Worm (Caenorhabditis elegans) whole organism, late embryonic: ENCODE measurements around the gene F13H10.1.

Source experiments
- ceh-45 ChIP-seq: fragments of 200-800 bp; sonication (Bioruptor generic); IDR thresholded peaks from 2 replicates; pipeline ENCODE4 v1.3.6; 2022; ENCODE audit warnings: missing genetic modification reagents, missing genetic modification characterization, missing compliant biosample characterization
- ceh-48 ChIP-seq: sonication (generic microtip); optimal IDR thresholded peaks from 2 replicates; lab custom pipeline; 2016; ENCODE audit warnings: missing genetic modification characterization, inconsistent platforms, missing compliant biosample characterization
- dve-1 ChIP-seq: sonication (generic microtip); optimal IDR thresholded peaks from 2 replicates; lab custom pipeline; 2017; ENCODE audit warnings: antibody characterized with exemption, mild to moderate bottlenecking, missing genetic modification characterization, missing compliant biosample characterization
- elt-4 ChIP-seq: sonication (generic microtip); optimal IDR thresholded peaks from 2 replicates; lab custom pipeline; 2016; ENCODE audit warnings: missing genetic modification characterization, missing compliant biosample characterization
- nfya-1 ChIP-seq: sonication (generic microtip); optimal IDR thresholded peaks from 2 replicates; lab custom pipeline; 2017; ENCODE audit warnings: missing genetic modification characterization, mild to moderate bottlenecking, missing compliant biosample characterization, antibody characterized with exemption, moderate library complexity
- nhr-11 ChIP-seq: fragments of 150-350 bp; optimal IDR thresholded peaks from 2 replicates; lab custom pipeline; 2014; ENCODE audit warnings: missing biosample characterization, missing genetic modification characterization
- odd-2 ChIP-seq: sonication (generic microtip); optimal IDR thresholded peaks from 2 replicates; lab custom pipeline; 2017; ENCODE audit warnings: antibody characterized with exemption, mild to moderate bottlenecking, missing genetic modification characterization, missing compliant biosample characterization
- tbx-2 ChIP-seq: sonication (generic microtip); optimal IDR thresholded peaks from 2 replicates; lab custom pipeline; 2016; ENCODE audit warnings: missing genetic modification characterization, missing compliant biosample characterization
- unc-86 ChIP-seq: sonication (generic microtip); optimal IDR thresholded peaks from 2 replicates; lab custom pipeline; 2016; ENCODE audit warnings: missing genetic modification characterization, missing compliant biosample characterization
- zip-5 ChIP-seq: sonication (generic microtip); optimal IDR thresholded peaks from 2 replicates; lab custom pipeline; 2016; ENCODE audit warnings: missing genetic modification characterization, missing compliant biosample characterization

ce11 chrIV:11030117-11030516, 25.7 kb downstream of the F13H10.1 start:
- TF ChIP-seq odd-2 (tag; lab: Kevin White, UChicago) = no peak
- TF ChIP-seq nfya-1 (tag; lab: Kevin White, UChicago) = no peak
- TF ChIP-seq unc-86 = no peak
- TF ChIP-seq nhr-11 = no peak
- no peak for TF ChIP-seq elt-4 (tag; lab: Kevin White, UChicago)
- TF ChIP-seq tbx-2 (tag; lab: Kevin White, UChicago) = no peak
- TF ChIP-seq ceh-48 (tag; lab: Kevin White, UChicago) = no peak
- TF ChIP-seq ceh-45 (GFP tag; lab: Robert Waterston, UW) = no peak
- TF ChIP-seq dve-1 = no peak
- no peak for TF ChIP-seq zip-5 (tag; lab: Kevin White, UChicago)
